Fruit fly (Drosophila melanogaster): ENCODE data around the gene Pten.

Gene Pten

DNA sequence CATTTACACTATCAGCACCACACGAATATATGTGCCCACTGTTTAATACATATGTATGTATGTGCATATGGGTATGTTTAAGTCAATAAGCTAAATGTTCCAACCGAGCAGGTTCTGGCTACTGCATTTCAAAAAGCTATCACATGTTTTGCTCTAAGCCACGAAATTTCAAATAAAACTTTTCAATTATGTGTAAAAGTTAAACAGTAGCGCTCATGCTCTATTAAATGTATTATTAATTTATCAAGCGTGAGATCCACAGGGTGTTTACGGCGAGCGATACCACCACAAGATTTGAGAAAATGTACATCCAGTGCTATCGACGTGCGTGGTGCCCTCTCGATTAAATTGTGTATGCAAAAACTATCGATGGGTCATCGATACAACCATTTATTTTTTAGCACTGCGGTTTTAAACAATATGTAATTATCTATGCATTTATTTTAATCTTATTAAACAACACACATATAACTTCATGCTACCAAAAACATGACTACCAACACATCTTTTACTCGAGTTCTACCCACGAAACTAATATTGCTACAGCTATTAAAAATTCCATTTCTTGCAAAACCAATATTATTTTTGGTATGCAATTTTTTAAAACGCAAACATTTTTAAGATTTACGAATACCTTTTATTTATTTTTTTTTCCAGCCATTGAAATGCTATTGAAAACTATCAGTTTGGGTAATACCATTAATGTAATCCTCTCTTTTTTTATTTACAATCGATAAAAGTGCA lies at the start of gene Pten:
Pten (minus strand) TSS at position 300 of the 744 bp plus-strand sequence.
- no peak for TF ChIP-seq noc (tag; optimal IDR thresholded peaks at IDR 0.05)

DNA sequence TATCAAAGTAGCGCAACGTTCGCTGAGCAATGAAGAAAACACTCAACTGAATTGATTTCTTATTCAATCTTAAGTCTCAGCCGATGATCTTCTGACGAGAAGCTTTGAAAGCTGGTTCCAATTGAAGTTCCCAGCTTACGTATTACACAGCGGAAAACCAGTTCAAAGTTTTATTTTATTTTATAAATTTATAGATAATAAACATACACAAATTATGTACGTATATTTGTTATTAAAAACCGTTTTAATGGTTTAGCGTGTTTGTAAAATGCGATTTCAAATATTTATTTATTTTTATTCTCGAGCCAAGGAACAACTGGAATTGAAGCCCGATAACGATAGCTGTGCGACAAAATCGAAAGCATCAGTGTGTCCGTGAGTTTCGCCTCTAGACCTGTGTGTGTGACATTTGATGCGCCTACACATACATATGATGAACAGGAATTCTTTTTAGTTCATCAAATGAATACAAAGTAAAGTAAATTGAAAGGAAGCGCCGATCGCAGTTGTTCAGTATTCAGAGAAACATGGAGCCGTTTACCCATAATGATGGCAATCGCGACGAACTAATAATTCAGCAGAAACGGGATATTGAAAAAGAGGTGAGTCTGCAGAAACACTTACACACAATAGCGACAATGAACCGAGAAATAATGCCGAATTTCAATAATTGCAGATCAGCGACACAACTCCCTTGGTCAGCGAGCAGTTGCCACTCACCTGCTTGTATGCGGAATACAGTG lies 45.8 kb upstream of the Pten start, which contains the start of the genes CG5390 and CG4968:
CG5390 (minus strand) TSS at position 77 of the 743 bp plus-strand sequence.
CG4968 (plus strand) TSS at position 405 of the 743 bp plus-strand sequence.
- TF ChIP-seq noc (tag; optimal IDR thresholded peaks at IDR 0.05), result peak; percentile 59

dm6 chr2L:10305538-10306147 lies 44.8 kb upstream of the Pten start:
- TF ChIP-seq noc (tag; optimal IDR thresholded peaks at IDR 0.05), result peak; percentile 64

DNA sequence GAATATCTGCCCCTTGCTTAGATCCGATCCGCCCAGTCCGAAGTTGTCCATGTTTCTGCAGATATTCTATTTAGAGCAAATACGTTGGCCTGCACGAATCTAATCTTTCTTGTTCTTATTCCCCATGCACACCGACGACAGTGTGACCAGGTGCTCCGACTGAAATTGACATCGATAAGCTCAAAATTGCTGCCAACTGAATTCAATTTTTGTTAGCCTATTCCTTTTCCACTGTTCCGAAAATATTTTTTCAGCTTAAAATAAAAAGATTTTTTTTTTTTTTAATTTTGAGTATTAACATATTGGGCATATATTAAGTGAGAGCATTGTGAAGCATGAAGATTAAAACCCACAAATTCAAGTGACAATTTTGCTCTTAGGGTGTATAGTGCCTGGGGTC lies 42.9 kb upstream of the Pten start, which contains the start of gene nmd:
nmd (minus strand) TSS at position 162 of the 400 bp plus-strand sequence.
- no peak for TF ChIP-seq noc (tag; optimal IDR thresholded peaks at IDR 0.05)

- no peak for TF ChIP-seq noc (tag; optimal IDR thresholded peaks at IDR 0.05)
Measured at dm6 chr2L:10301918-10302317, 41.1 kb upstream of the Pten start, which contains the start of gene CG13138. TSS of gene CG13138 (minus strand) at chr2L:10302018.

DNA sequence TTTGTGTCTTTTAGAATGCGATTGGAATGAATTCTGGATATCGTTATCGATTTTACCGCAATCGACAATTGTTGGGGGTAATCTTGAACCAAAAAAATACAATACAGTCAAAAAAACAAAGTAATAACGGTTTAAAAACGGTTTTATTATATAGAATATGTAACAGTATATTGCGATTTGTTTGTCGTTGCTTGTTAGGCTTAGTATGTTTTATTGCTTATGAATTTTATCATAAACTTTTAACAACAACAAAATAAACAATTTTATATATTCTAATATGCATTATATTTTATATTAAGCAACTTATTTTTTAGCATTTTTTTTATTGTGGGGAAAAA lies 38.9 kb upstream of the Pten start, which contains the start of gene CYLD:
CYLD (minus strand) TSS at position 38 of the 338 bp plus-strand sequence.
- no peak for TF ChIP-seq noc (tag; optimal IDR thresholded peaks at IDR 0.05)

DNA sequence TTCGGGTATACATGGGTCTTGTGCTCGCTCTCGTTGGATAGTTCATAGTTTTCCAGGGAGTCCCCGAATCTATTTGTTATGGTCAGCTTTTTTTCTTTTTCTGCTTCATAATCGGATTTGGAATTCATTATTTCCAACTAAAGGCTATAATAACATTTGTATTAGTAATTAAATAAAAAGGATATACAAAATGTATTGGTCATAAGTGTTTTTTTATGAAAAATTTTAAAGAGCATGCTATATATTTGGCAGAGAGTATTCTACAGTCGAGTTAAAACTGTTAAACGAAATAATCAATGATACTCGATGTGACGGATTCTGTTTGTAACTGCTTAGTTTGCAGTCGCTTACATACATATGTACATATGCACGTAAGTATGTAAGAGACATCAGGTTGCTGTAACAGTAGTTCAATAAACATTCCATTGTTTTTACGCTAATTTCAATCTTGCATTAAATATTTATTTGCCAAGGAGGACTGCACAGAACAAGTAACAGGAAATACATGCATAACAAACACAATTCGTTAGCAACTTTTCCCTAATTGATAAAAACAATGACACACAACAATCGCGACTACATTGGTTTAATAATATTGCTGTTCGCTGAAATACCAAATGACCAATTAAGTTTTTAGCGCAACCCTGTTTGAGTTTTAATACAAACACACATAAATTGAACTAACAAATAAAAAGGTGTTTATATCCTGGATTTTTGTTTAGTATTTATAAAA lies 38.4 kb upstream of the Pten start:
- no peak for TF ChIP-seq noc (tag; optimal IDR thresholded peaks at IDR 0.05)

DNA sequence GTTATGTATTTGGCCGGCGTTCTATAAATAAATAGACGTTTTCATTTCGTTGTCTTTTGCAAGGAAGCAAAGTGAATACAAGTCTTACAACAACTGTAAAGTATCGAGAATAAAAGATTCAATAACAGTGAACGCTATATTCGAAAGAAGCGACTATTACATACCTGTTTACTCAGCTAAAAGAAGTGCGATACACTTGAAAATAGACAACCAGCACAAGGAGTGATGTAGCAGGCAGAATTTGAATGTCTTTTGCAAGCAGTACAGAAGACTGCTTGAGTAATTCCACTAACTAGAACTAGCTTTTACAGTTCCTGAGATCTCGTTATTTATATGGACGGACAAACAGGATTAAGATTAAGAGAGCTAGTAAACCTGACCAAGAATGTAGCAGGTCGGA lies 37.5 kb upstream of the Pten start:
- no peak for TF ChIP-seq noc (tag; optimal IDR thresholded peaks at IDR 0.05)

DNA sequence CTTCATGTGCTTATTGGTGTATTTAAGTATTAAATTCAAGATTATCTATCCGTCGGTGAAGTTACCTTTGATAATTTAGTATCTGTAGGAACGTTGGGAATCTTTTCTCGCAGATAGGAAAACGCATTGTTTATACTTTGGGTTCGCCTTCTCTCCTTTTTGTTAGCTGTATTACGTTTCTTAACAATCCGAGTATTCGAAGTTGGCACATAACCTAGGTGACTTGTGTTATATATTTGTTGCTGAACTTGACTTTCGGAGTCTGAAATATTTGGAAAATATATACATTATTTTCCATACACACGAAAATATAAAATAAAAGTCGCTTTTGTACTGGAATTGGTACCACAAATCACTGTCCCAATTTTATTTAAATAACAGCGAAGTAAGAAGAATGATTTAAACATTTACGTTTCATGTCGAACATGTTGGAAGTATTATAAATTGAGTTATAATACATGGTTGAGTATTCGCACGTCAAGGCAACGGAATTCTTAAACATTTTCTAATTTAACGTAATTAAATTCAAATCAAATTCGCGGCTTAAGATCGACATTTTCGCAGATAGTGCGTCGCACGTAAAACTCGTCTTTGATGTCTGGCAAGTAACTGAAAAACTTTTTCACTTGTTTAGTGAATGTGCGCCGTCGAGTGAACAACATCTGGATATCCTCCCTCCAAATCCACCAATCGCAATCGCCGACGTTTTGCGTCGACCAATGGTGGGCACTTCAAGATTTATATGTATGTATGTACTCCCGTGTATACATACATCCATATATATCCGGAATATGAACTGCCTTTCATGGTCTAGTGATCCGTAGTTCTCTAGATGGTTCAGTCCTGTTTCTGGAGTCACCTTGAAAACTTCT lies 34.2 kb upstream of the Pten start, which contains the start of gene Hand:
Hand (minus strand) TSS at position 588 of the 872 bp plus-strand sequence.
- no peak for TF ChIP-seq noc (tag; optimal IDR thresholded peaks at IDR 0.05)

dm6 chr2L:10292066-10292560 lies 31.3 kb upstream of the Pten start, which contains the start of gene Ufd4:
TSS of gene Ufd4 (minus strand) at chr2L:10292365.
- no peak for TF ChIP-seq noc (tag; optimal IDR thresholded peaks at IDR 0.05)

dm6 chr2L:10291276-10291675 lies 30.4 kb upstream of the Pten start:
- no peak for TF ChIP-seq noc (tag; optimal IDR thresholded peaks at IDR 0.05)

dm6 chr2L:10280772-10281171 lies 19.9 kb upstream of the Pten start, which contains the start of gene CG34043:
TSS of gene CG34043 (minus strand) at chr2L:10280872.
- no peak for TF ChIP-seq noc (tag; optimal IDR thresholded peaks at IDR 0.05)

DNA sequence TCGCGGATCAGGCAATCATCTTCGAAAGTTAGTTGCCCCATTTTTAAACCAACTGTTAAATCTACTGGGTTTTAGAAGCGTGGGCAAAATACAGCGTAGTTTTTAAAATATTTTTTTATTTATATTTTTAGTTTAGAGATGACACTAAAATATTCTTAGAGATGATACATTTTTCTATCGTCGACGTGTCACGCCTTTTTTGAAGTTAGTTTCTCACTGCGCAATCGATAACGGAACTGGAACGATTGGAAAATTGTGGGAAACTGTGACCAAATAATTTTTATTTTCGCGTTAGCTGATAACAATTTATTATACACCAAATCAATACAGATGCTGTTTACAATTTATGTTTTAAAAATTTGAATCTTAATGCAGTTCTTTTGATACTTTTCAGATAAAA lies 17.8 kb upstream of the Pten start, which contains the start of gene Utx:
Utx (minus strand) TSS at position 154 of the 400 bp plus-strand sequence.
- TF ChIP-seq noc (tag; optimal IDR thresholded peaks at IDR 0.05), result no peak

- TF ChIP-seq noc (tag; optimal IDR thresholded peaks at IDR 0.05), result no peak
Measured at dm6 chr2L:10277362-10277761, 16.5 kb upstream of the Pten start.
